Worm (Caenorhabditis elegans) whole organism, L3 larva: ENCODE measurements around the gene cec-3.

Experiments
- R02D3.7 ChIP-seq: fragments of 150-350 bp; optimal IDR thresholded peaks from 2 replicates; lab custom pipeline; 2014; ENCODE audit warnings: missing biosample characterization, missing genetic modification characterization
- ZK546.5 ChIP-seq: sonication (generic microtip); optimal IDR thresholded peaks from 2 replicates; lab custom pipeline; 2017; ENCODE audit warnings: missing biosample characterization, missing genetic modification characterization
- ceh-9 ChIP-seq: sonication (generic microtip); optimal IDR thresholded peaks from 2 replicates; lab custom pipeline; 2018; ENCODE audit warnings: missing biosample characterization, missing genetic modification characterization
- elt-2 ChIP-seq: sonication (generic microtip); optimal IDR thresholded peaks from 2 replicates; lab custom pipeline; 2016; ENCODE audit warnings: missing genetic modification reagents, mild to moderate bottlenecking, missing genetic modification characterization, missing compliant biosample characterization
- elt-3 ChIP-seq, 3 experiments: fragments of 150-350 bp in 1 of 3; sonication (generic microtip) in 2 of 3; optimal IDR thresholded peaks; 2 replicates in 2 of 3; 4 replicates in 1 of 3; lab custom pipeline; 2014 to 2017; ENCODE audit warnings: missing biosample characterization in 3 of 3, missing genetic modification characterization in 3 of 3
- fkh-10 ChIP-seq: sonication (generic microtip); optimal IDR thresholded peaks from 2 replicates; lab custom pipeline; 2017; ENCODE audit warnings: missing biosample characterization, missing genetic modification reagents, missing genetic modification characterization
- lin-15B ChIP-seq: fragments of 150-350 bp; optimal IDR thresholded peaks from 2 replicates; lab custom pipeline; 2014; ENCODE audit warnings: missing biosample characterization, missing genetic modification characterization
- nhr-12 ChIP-seq: fragments of 150-350 bp; optimal IDR thresholded peaks from 2 replicates; lab custom pipeline; 2014; ENCODE audit warnings: missing biosample characterization, missing genetic modification characterization
- nhr-237 ChIP-seq: fragments of 150-350 bp; optimal IDR thresholded peaks from 2 replicates; lab custom pipeline; 2014; ENCODE audit warnings: missing biosample characterization, missing genetic modification characterization
- nhr-28 ChIP-seq: fragments of 150-350 bp; optimal IDR thresholded peaks from 2 replicates; lab custom pipeline; 2014; ENCODE audit warnings: missing biosample characterization, missing genetic modification characterization
- pha-4 ChIP-seq: fragments of 150-350 bp; optimal IDR thresholded peaks from 2 replicates; lab custom pipeline; 2014; ENCODE audit warnings: missing biosample characterization, missing genetic modification reagents, missing genetic modification characterization
- pqm-1 ChIP-seq: fragments of 150-350 bp; optimal IDR thresholded peaks from 2 replicates; lab custom pipeline; 2017; ENCODE audit warnings: missing biosample characterization, missing genetic modification characterization, inconsistent platforms

DNA sequence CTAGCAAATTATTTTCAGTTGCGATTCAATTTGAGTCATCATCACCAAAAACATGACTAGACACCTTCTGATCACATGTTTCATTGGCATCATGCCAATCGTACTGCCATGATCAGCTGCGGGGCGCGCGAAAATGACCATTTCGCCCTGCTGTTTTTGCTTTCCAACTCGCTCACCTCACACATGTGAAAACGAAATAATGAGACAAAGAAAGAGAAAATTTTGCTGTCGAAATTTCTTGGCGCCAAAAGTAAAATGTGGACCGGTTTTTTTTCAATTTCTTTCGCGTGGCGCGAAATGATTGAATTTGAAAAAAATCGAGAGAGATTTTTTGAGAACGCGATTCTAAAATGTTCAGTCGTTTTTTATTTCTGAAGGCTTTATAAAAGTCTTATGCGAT, 50.5 kb downstream of the cec-3 start:
- no peak for TF ChIP-seq fkh-10
- no peak for TF ChIP-seq ZK546.5
- no peak for TF ChIP-seq R02D3.7 (tag; lab: Kevin White, UChicago)
- TF ChIP-seq nhr-12 (tag; lab: Kevin White, UChicago), result no peak
- TF ChIP-seq elt-3 (tag; optimal IDR thresholded peaks at IDR 0.05; lab: Kevin White, UChicago), result no peak
- TF ChIP-seq lin-15B (tag; lab: Kevin White, UChicago), result no peak
- TF ChIP-seq nhr-28 (tag; lab: Kevin White, UChicago), result no peak
- TF ChIP-seq nhr-237 (tag; lab: Kevin White, UChicago), result no peak
- no peak for TF ChIP-seq pqm-1
- TF ChIP-seq pha-4 (tag; lab: Kevin White, UChicago), result no peak
- no peak for TF ChIP-seq ceh-9 (tag; lab: Kevin White, UChicago)
- TF ChIP-seq elt-2 (tag; lab: Kevin White, UChicago), result no peak
